Worm (Caenorhabditis elegans): ENCODE results near the gene ttr-30.

ce11 chrX:7290859-7291628 lies 39.7 kb upstream of the ttr-30 start:
- peak; percentile 11 for TF ChIP-seq nhr-129 (tag; optimal IDR thresholded peaks at IDR 0.05)
- no peak for TF ChIP-seq ztf-11 (tag; optimal IDR thresholded peaks at IDR 0.05)
- no peak for TF ChIP-seq ceh-16 (tag; optimal IDR thresholded peaks at IDR 0.05)
- no peak for TF ChIP-seq nhr-23 (tag; optimal IDR thresholded peaks at IDR 0.05)
- no peak for TF ChIP-seq unc-62 (GFP tag; optimal IDR thresholded peaks at IDR 0.05)
- TF ChIP-seq elt-1 (tag; optimal IDR thresholded peaks at IDR 0.05) = no peak
- TF ChIP-seq lin-39 (tag; optimal IDR thresholded peaks at IDR 0.05) = no peak

Measured in whole organism, L2 larva.